Fruit fly (Drosophila melanogaster) Kc167 (cell line): ENCODE results near the gene Actn.

Experiments used
- Myc ChIP-seq: fragments of >200 bp; optimal IDR thresholded peaks from 2 replicates; lab custom pipeline; 2017; ENCODE audit warnings: missing external identifiers
- Sin3A ChIP-seq: fragments of >200 bp; optimal IDR thresholded peaks from 2 replicates; lab custom pipeline; 2018; ENCODE audit warnings: missing external identifiers
- h ChIP-seq: fragments of >200 bp; optimal IDR thresholded peaks from 3 replicates; lab custom pipeline; 2018; ENCODE audit warnings: missing external identifiers
- insv ChIP-seq: fragments of >200 bp; optimal IDR thresholded peaks from 3 replicates; lab custom pipeline; 2018; ENCODE audit warnings: missing external identifiers
- psq ChIP-seq: fragments of >200 bp; optimal IDR thresholded peaks from 2 replicates; lab custom pipeline; 2017; ENCODE audit warnings: missing external identifiers
- ttk ChIP-seq: sonication (Bioruptor generic); optimal IDR thresholded peaks from 2 replicates; lab custom pipeline; 2017; ENCODE audit warnings: missing external identifiers

dm6 chrX:2009453-2010009 lies 32.6 kb downstream of the Actn start:
- TF ChIP-seq insv (lab: Kevin White, UChicago) (no peak), Myc (no peak), ttk (lab: Kevin White, UChicago) (no peak), h (lab: Kevin White, UChicago) (no peak), psq (lab: Kevin White, UChicago) (no peak), Sin3A (lab: Kevin White, UChicago) (no peak)
